Worm (Caenorhabditis elegans): ENCODE measurements around the gene F44E7.4.

Gene F44E7.4

DNA sequence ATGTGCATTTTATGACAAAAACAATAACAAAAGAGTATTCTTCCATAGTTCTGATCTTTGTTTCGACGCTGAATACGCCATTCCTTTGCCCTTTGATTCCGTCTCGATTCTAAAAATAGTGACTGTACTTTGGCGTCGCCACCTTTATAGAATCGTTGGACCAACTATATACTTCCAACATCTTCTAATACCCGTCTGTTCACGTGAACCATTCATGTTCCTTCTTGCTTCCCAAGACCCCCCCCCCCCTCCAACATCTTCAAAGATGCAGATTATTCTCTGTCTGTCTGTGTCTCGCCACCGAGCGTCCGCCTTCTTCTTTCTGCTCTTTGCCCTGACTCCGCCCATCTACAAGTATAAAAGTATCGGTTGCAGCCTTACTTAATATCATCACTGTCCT, 6.8 kb downstream of the F44E7.4 start (continued):
- TF ChIP-seq daf-12 (tag; optimal IDR thresholded peaks at IDR 0.05) (no peak), dmd-6 (GFP tag; IDR thresholded peaks at IDR 0.05) (peak; percentile 38; the same call in 1 of the 2 replicates), lir-3 (tag; optimal IDR thresholded peaks at IDR 0.05) (no peak), Y5F2A.4 (GFP tag; optimal IDR thresholded peaks at IDR 0.05) (no peak), snpc-1.2 (GFP tag; IDR thresholded peaks at IDR 0.05) (no peak), lin-38 (GFP tag; IDR thresholded peaks at IDR 0.05) (no peak), ama-1 (optimal IDR thresholded peaks at IDR 0.05) (no peak), pha-4 (GFP tag; IDR thresholded peaks at IDR 0.05) (no peak), pha-4 (tag; optimal IDR thresholded peaks at IDR 0.05) (no peak), lsy-2 (tag; optimal IDR thresholded peaks at IDR 0.05) (no peak)

DNA sequence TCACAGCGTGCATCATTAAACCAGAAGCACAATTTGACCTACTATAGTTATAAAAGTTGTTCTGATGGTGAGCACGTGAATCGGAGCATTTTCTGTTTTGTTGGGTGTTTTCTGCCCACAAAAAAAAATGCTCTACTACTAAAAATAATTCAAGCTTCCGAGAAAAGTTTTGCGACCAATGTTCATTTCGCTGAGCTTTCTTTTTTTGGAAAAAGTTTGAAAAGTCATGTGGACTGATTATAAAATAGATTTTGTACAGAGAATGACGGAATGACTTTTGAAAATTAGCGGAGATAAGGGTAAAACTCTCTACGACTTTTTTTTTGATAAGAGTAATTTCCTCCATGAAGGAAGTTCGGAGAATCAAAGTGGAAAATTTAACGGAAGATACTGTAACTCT, 7.3 kb downstream of the F44E7.4 start:
- peak; percentile 82 for TF ChIP-seq dmd-6 (GFP tag; IDR thresholded peaks at IDR 0.05)
- TF ChIP-seq nhr-28 (tag; optimal IDR thresholded peaks at IDR 0.05), result peak; percentile 32
- no peak for TF ChIP-seq dpl-1 (GFP tag; optimal IDR thresholded peaks at IDR 0.05)
- TF ChIP-seq ces-1 (GFP tag; optimal IDR thresholded peaks at IDR 0.05), result no peak
- no peak for TF ChIP-seq nhr-237 (tag; optimal IDR thresholded peaks at IDR 0.05)
- TF ChIP-seq mdt-29 (GFP tag; IDR thresholded peaks at IDR 0.05), result no peak
- TF ChIP-seq daf-16 (GFP tag; optimal IDR thresholded peaks at IDR 0.05), result no peak
- TF ChIP-seq daf-16 (tag; optimal IDR thresholded peaks at IDR 0.05), result peak; percentile 56
- no peak for TF ChIP-seq nhr-11 (tag; optimal IDR thresholded peaks at IDR 0.05)
- TF ChIP-seq egl-27 (tag; optimal IDR thresholded peaks at IDR 0.05), result no peak
- TF ChIP-seq mdl-1 (tag; optimal IDR thresholded peaks at IDR 0.05), result peak in 1 of 2 experiments; percentile 16
- no peak for TF ChIP-seq ceh-62 (tag; optimal IDR thresholded peaks at IDR 0.05)
- TF ChIP-seq hif-1 (tag; optimal IDR thresholded peaks at IDR 0.05), result no peak
- peak; percentile 36 for TF ChIP-seq pqm-1 (tag; optimal IDR thresholded peaks at IDR 0.05)
- TF ChIP-seq lin-13 (GFP tag; optimal IDR thresholded peaks at IDR 0.05), result no peak
- peak; percentile 51 for TF ChIP-seq hlh-11 (tag; optimal IDR thresholded peaks at IDR 0.05)
- no peak for TF ChIP-seq nhr-111 (GFP tag; optimal IDR thresholded peaks at IDR 0.05)
- no peak for TF ChIP-seq tag-97 (GFP tag; IDR thresholded peaks at IDR 0.05)
- TF ChIP-seq ceh-28 (tag; optimal IDR thresholded peaks at IDR 0.05), result no peak
- peak; percentile 15 for TF ChIP-seq hlh-30 (tag; optimal IDR thresholded peaks at IDR 0.05; ENCODE audit: insufficient read depth)
- no peak for TF ChIP-seq zag-1 (tag; optimal IDR thresholded peaks at IDR 0.05)
- no peak for TF ChIP-seq lin-29 (GFP tag; IDR thresholded peaks at IDR 0.05)
- no peak for TF ChIP-seq nhr-42 (GFP tag; IDR thresholded peaks at IDR 0.05)
- no peak for TF ChIP-seq lin-39 (tag; optimal IDR thresholded peaks at IDR 0.05)
- no peak for TF ChIP-seq lir-3 (tag; optimal IDR thresholded peaks at IDR 0.05)
- no peak for TF ChIP-seq daf-12 (tag; optimal IDR thresholded peaks at IDR 0.05)
- no peak for TF ChIP-seq mxl-3 (GFP tag; optimal IDR thresholded peaks at IDR 0.05)
- TF ChIP-seq unc-62 (GFP tag; optimal IDR thresholded peaks at IDR 0.05 in 1 of 2), result peak in 1 of 2 experiments; percentile 60
- no peak for TF ChIP-seq unc-62 (tag; optimal IDR thresholded peaks at IDR 0.05)
- TF ChIP-seq dve-1 (tag; optimal IDR thresholded peaks at IDR 0.05; ENCODE audit: insufficient read depth), result peak; percentile 35
- no peak for TF ChIP-seq Y5F2A.4 (GFP tag; optimal IDR thresholded peaks at IDR 0.05)
- TF ChIP-seq duxl-1 (tag; optimal IDR thresholded peaks at IDR 0.05; ENCODE audit: poor library complexity), result no peak
- TF ChIP-seq ztf-11 (tag; optimal IDR thresholded peaks at IDR 0.05), result no peak
- TF ChIP-seq nhr-48 (tag; optimal IDR thresholded peaks at IDR 0.05), result peak; percentile 48
- no peak for TF ChIP-seq ceh-20 (GFP tag; IDR thresholded peaks at IDR 0.05)
- no peak for TF ChIP-seq gei-8 (GFP tag; optimal IDR thresholded peaks at IDR 0.05)
- TF ChIP-seq snpc-1.2 (GFP tag; IDR thresholded peaks at IDR 0.05), result no peak
- TF ChIP-seq F10B5.3 (tag; optimal IDR thresholded peaks at IDR 0.05), result no peak
- no peak for TF ChIP-seq tra-1 (GFP tag; IDR thresholded peaks at IDR 0.05)
